Fruit fly (Drosophila melanogaster) whole organism, pupa: ENCODE data around the gene Zwilch.

Experiments used
- CG10348 ChIP-seq: fragments of 200-800 bp; sonication (Bioruptor generic); IDR thresholded peaks from 2 replicates; pipeline ENCODE4 v1.3.6; 2022; ENCODE audit warnings: missing biosample characterization, missing genetic modification characterization
- CG12605 ChIP-seq: fragments of 200-800 bp; sonication (Bioruptor generic); IDR thresholded peaks from 2 replicates; pipeline ENCODE4 v1.3.6; 2022; ENCODE audit warnings: missing biosample characterization, missing genetic modification characterization
- CG13204 ChIP-seq: fragments of 200-800 bp; sonication (Bioruptor generic); optimal IDR thresholded peaks from 2 replicates; lab custom pipeline; 2018; ENCODE audit warnings: missing biosample characterization, mild to moderate bottlenecking, missing genetic modification characterization, moderate library complexity
- CG14655 ChIP-seq: fragments of 200-800 bp; sonication (Bioruptor generic); optimal IDR thresholded peaks from 3 replicates; lab custom pipeline; 2017; ENCODE audit warnings: mild to moderate bottlenecking, missing biosample characterization, missing genetic modification reagents, missing genetic modification characterization
- CG15710 ChIP-seq: fragments of 200-800 bp; sonication (Bioruptor generic); optimal IDR thresholded peaks from 2 replicates; lab custom pipeline; 2018; ENCODE audit warnings: missing biosample characterization, mild to moderate bottlenecking, missing genetic modification characterization, moderate library complexity
- CG17806 ChIP-seq: fragments of 200-800 bp; sonication (Bioruptor generic); optimal IDR thresholded peaks from 2 replicates; lab custom pipeline; 2018; ENCODE audit warnings: missing biosample characterization, mild to moderate bottlenecking, missing genetic modification characterization, moderate library complexity
- CG32121 ChIP-seq: fragments of 200-800 bp; sonication (Bioruptor generic); IDR thresholded peaks from 2 replicates; pipeline ENCODE4 v1.3.6; 2022; ENCODE audit warnings: missing biosample characterization, missing genetic modification characterization
- CG34367 ChIP-seq: fragments of 200-800 bp; sonication (Bioruptor generic); optimal IDR thresholded peaks from 2 replicates; lab custom pipeline; 2018; ENCODE audit warnings: missing biosample characterization, mild to moderate bottlenecking, missing genetic modification characterization
- CG4496 ChIP-seq: fragments of 200-800 bp; sonication (Bioruptor generic); IDR thresholded peaks from 3 replicates; pipeline ENCODE4 v1.3.6; 2022; ENCODE audit warnings: missing biosample characterization, missing genetic modification characterization
- CG8159 ChIP-seq: fragments of 200-800 bp; sonication (Bioruptor generic); optimal IDR thresholded peaks from 3 replicates; lab custom pipeline; 2018; ENCODE audit warnings: missing biosample characterization, mild to moderate bottlenecking, missing genetic modification characterization, moderate library complexity
- CG8301 ChIP-seq: fragments of 200-800 bp; sonication (Bioruptor generic); optimal IDR thresholded peaks from 2 replicates; lab custom pipeline; 2018; ENCODE audit warnings: missing biosample characterization, mild to moderate bottlenecking, missing genetic modification characterization
- CG9948 ChIP-seq: fragments of 200-800 bp; sonication (Bioruptor generic); optimal IDR thresholded peaks from 2 replicates; lab custom pipeline; 2018; ENCODE audit warnings: missing biosample characterization, mild to moderate bottlenecking, missing genetic modification characterization, moderate library complexity
- D1 ChIP-seq: fragments of 200-800 bp; sonication (Bioruptor generic); optimal IDR thresholded peaks from 2 replicates; lab custom pipeline; 2018; ENCODE audit warnings: missing biosample characterization, mild to moderate bottlenecking, missing genetic modification characterization, moderate library complexity
- EcR ChIP-seq: fragments of 200-800 bp; sonication (Bioruptor generic); optimal IDR thresholded peaks from 3 replicates; lab custom pipeline; 2019; ENCODE audit warnings: missing biosample characterization, missing genetic modification characterization, mild to moderate bottlenecking, moderate library complexity, missing genetic modification reagents
- Ets98B ChIP-seq: fragments of 200-800 bp; sonication (Bioruptor generic); IDR thresholded peaks from 2 replicates; pipeline ENCODE4 v1.3.6; 2022; ENCODE audit warnings: missing biosample characterization, missing genetic modification characterization
- Pif1A ChIP-seq: fragments of 200-800 bp; sonication (Bioruptor generic); optimal IDR thresholded peaks from 3 replicates; lab custom pipeline; 2016; ENCODE audit warnings: missing biosample characterization, missing genetic modification characterization
- Pif1B ChIP-seq: fragments of 200-800 bp; sonication (Bioruptor generic); optimal IDR thresholded peaks from 3 replicates; lab custom pipeline; 2016; ENCODE audit warnings: missing biosample characterization, missing genetic modification characterization
- Snoo ChIP-seq: fragments of 200-800 bp; sonication (Bioruptor generic); optimal IDR thresholded peaks from 3 replicates; lab custom pipeline; 2017; ENCODE audit warnings: missing biosample characterization, mild to moderate bottlenecking, missing genetic modification characterization, inconsistent platforms
- fd96Ca ChIP-seq: fragments of 200-800 bp; sonication (Bioruptor generic); IDR thresholded peaks from 3 replicates; pipeline ENCODE4 v1.3.6; 2022; ENCODE audit warnings: missing biosample characterization, missing genetic modification characterization
- gl ChIP-seq: fragments of 200-800 bp; sonication (Bioruptor generic); optimal IDR thresholded peaks from 2 replicates; lab custom pipeline; 2018; ENCODE audit warnings: missing biosample characterization, mild to moderate bottlenecking, missing genetic modification characterization
- rn ChIP-seq: fragments of 200-800 bp; sonication (Bioruptor generic); IDR thresholded peaks from 2 replicates; pipeline ENCODE4 v1.3.6; 2022; ENCODE audit warnings: missing biosample characterization, missing genetic modification characterization

Zwilch gene

DNA sequence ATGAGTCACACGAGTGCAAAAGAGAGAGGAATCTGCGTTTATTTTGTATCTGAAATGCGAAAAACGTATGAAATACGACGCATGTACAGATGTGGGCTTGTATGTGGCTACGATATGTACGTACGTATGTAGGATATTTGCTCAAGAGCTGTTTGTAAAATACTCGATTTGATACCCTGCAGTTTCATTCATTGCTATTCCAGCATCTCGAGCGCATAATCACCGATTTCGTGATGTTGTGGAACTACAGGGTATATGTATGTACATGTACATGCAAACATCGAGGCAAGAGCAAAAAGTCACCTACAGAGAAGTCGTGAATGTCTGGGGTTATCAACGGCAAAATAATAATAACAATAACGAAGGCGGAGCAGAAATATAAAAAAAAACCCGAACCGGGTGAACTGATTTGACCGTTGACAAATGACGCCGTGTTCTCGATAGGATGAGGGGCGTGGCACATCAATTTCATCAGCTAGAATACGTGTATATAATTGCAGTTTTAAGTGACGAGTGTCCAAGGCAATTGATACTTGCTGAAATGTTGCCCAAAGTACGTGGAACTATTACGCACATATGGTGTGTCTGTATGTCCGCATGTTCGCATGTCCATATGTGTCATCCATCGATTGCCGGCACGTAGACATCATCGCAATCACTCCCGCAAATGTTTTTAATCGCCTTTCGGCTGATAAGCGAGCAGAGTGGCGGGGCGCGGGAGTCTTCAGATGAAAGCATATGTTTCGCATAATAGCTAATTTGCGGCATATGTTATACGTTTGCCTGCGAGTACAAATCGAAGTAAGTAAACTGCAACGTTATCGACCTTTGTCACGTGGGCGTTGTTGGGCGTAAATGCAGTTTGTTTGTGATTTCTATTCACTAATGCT is 11.0 kb upstream of the Zwilch start:
- TF ChIP-seq CG32121 (GFP tag; lab: Robert Waterston, UW) (no peak), EcR (peak; percentile 49), Pif1A (GFP tag; lab: Kevin White, UChicago) (no peak), CG17806 (no peak)

DNA sequence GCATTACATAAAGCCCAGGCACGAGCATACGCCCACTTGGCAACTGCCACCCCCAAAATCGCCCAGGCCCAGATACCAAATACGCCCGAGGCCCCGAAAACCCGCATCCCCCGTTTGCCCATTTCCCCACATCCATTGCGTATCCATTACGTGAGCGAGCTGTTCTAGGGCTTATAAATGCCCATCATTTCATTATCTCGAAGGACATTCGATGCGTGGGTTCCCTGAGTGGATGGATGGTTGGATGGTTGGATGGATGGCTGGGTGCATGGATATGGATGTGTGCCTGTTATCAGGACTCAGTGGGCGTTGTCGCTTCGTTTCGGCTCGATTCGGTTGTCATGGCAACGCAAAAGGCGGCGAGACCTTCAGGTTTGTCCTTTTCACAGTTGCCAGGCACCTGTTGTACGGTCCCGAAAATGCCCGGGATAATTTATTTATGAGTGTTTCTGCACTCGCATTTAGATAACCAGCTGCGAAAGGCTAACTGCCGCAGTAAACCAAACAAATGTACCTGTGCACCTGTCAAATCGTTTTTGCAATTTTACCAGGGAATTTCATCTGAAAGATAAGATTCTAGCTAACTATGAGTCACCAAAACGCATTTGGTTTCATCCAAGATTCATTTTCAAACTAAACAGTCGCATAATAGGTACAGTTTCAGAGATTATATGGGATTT is 9.9 kb upstream of the Zwilch start:
- TF ChIP-seq CG9948, result no peak
- TF ChIP-seq Pif1A (GFP tag; lab: Kevin White, UChicago), result no peak
- TF ChIP-seq CG8159 (tag; lab: Kevin White, UChicago), result no peak
- no peak for TF ChIP-seq CG8301 (tag; lab: Kevin White, UChicago)

DNA sequence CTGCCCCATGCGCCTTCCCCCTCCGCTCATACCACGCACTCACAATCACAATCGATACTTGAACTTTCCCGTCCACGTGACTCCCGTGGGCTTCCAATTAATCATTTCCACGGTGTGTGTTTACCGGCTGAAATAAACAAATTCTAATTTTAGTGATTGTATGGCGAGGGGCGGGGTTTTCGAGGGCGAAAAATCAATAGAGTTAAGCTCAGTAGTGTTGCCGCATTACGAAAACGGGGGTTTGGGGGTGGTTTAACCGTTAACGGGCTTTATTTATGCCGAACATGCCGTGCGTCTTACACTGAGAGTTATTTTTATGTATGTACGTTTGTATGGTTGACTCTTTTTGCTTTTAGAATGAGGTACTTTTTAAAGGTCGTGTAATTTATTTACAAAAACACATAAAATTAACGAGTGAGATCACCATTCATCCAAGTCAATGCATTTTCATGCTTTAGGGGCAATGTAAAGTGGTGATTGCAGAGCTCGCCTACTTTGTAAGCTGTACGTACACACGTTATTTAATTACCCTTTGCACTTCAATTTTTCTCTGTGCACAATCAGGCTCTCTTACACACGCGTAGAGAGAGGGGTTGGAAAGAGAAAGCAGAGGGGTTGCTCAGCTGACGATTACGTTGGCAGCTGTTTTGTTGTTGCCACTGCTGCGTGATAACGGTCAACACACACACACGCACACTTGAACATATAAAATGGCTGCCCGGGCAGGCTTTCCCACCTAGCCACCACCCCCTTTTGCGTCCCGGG is 9.1 kb upstream of the Zwilch start:
- TF ChIP-seq CG32121 (GFP tag; lab: Robert Waterston, UW), result no peak
- no peak for TF ChIP-seq Ets98B (GFP tag; lab: Robert Waterston, UW)
- TF ChIP-seq CG4496 (GFP tag; lab: Robert Waterston, UW), result no peak
- no peak for TF ChIP-seq CG10348 (GFP tag; lab: Robert Waterston, UW)
- no peak for TF ChIP-seq fd96Ca (GFP tag; lab: Robert Waterston, UW)
- TF ChIP-seq CG34367 (tag; lab: Kevin White, UChicago), result peak; percentile 67
- no peak for TF ChIP-seq Pif1B
- TF ChIP-seq gl (tag; lab: Kevin White, UChicago), result no peak
- peak; percentile 56 for TF ChIP-seq CG9948
- TF ChIP-seq CG8301 (tag; lab: Kevin White, UChicago), result peak; percentile 51
- peak; percentile 72 for TF ChIP-seq CG8159 (tag; lab: Kevin White, UChicago)
- TF ChIP-seq rn (GFP tag; lab: Robert Waterston, UW), result no peak
- TF ChIP-seq D1 (tag; lab: Kevin White, UChicago), result no peak
- peak; percentile 60 for TF ChIP-seq Snoo (tag; lab: Kevin White, UChicago)
- TF ChIP-seq CG15710, result peak; percentile 62
- peak; percentile 54 for TF ChIP-seq CG14655 (GFP tag; lab: Kevin White, UChicago)
- no peak for TF ChIP-seq CG13204 (GFP tag; lab: Kevin White, UChicago)
- peak; percentile 48 for TF ChIP-seq CG17806
- peak; percentile 59 for TF ChIP-seq Pif1A (GFP tag; lab: Kevin White, UChicago)
- no peak for TF ChIP-seq CG12605 (GFP tag; lab: Robert Waterston, UW)
- no peak for TF ChIP-seq EcR

DNA sequence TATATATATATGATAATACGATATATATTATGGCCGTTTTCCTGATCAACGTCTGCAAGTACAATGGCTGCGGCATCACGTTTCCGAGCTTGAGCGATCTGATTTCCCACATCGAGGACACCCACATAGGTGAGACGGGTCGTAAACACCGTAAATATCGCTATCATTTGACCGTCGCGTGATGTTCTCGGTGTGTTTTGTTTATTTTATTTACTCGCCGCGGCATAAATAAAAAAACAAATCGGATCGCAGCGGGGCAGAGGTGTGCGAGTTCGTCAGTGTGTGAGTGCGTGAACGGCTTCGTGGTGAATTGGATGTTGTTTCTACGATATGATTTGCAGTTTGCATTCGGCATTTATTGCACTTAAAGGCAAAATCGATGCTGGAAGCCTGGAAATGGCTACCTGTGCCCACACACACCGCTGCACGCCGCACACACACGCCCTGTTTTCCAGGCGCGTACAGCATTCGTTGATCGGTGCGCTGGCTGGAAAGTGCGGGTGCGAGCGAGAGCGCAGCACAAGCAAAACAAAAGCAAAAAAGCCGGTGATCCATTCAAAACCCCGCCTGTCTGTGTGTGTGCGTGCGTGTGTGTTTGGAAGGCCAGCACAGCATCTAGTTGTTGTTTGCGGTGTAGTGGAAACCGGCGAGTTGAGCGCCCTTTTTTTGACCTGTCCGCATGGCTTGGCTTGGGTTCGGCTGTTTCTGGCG is 8.3 kb upstream of the Zwilch start:
- TF ChIP-seq CG32121 (GFP tag; lab: Robert Waterston, UW) (no peak), CG8301 (tag; lab: Kevin White, UChicago) (peak; percentile 71), gl (tag; lab: Kevin White, UChicago) (peak; percentile 90), D1 (tag; lab: Kevin White, UChicago) (no peak), rn (GFP tag; lab: Robert Waterston, UW) (no peak), CG4496 (GFP tag; lab: Robert Waterston, UW) (no peak), CG9948 (peak; percentile 57), CG17806 (peak; percentile 16), CG15710 (peak; percentile 72), Pif1A (GFP tag; lab: Kevin White, UChicago) (peak; percentile 61), CG12605 (GFP tag; lab: Robert Waterston, UW) (no peak), CG14655 (GFP tag; lab: Kevin White, UChicago) (peak; percentile 85), CG34367 (tag; lab: Kevin White, UChicago) (peak; percentile 79), Snoo (tag; lab: Kevin White, UChicago) (peak; percentile 60), CG8159 (tag; lab: Kevin White, UChicago) (peak; percentile 58), CG10348 (GFP tag; lab: Robert Waterston, UW) (no peak), Ets98B (GFP tag; lab: Robert Waterston, UW) (no peak), Pif1B (peak; percentile 71), CG13204 (GFP tag; lab: Kevin White, UChicago) (peak; percentile 90), EcR (peak; percentile 88), fd96Ca (GFP tag; lab: Robert Waterston, UW) (no peak)
